Fruit fly (Drosophila melanogaster): ENCODE results near the gene CG31789.

Gene CG31789

dm6 chr2L:18621357-18622211 lies 15.9 kb downstream of the CG31789 start (continued):
- no peak for TF ChIP-seq Bgb (GFP tag; IDR thresholded peaks at IDR 0.05; ENCODE audit: partially characterized antibody)
- TF ChIP-seq CG12942 (GFP tag; optimal IDR thresholded peaks at IDR 0.05) = peak; percentile 25
- TF ChIP-seq eyg (GFP tag; optimal IDR thresholded peaks at IDR 0.05) = no peak
- no peak for TF ChIP-seq CTCF (GFP tag; optimal IDR thresholded peaks at IDR 0.05)
- TF ChIP-seq sens-2 (GFP tag; IDR thresholded peaks at IDR 0.05) = no peak
- TF ChIP-seq CG5245 (GFP tag; optimal IDR thresholded peaks at IDR 0.05) = peak; percentile 71
- no peak for TF ChIP-seq CG8765 (GFP tag; IDR thresholded peaks at IDR 0.05)
- TF ChIP-seq Atf6 (GFP tag; IDR thresholded peaks at IDR 0.05) = peak; percentile 94
- TF ChIP-seq CG17568 (GFP tag; optimal IDR thresholded peaks at IDR 0.05) = peak; percentile 20
- peak; percentile 77 for TF ChIP-seq CG10267 (tag; optimal IDR thresholded peaks at IDR 0.05)
- TF ChIP-seq phol (tag; optimal IDR thresholded peaks at IDR 0.05) = peak; percentile 82
- TF ChIP-seq tup (GFP tag; optimal IDR thresholded peaks at IDR 0.05) = no peak
- TF ChIP-seq Spps (tag; optimal IDR thresholded peaks at IDR 0.05) = peak; percentile 69
- peak; percentile 64 for TF ChIP-seq gcm2 (GFP tag; optimal IDR thresholded peaks at IDR 0.05)
- TF ChIP-seq lov (optimal IDR thresholded peaks at IDR 0.05) = no peak
- no peak for TF ChIP-seq lov (GFP tag; IDR thresholded peaks at IDR 0.05)
- no peak for TF ChIP-seq gro (GFP tag; optimal IDR thresholded peaks at IDR 0.05)
- TF ChIP-seq dmrt99B (tag; optimal IDR thresholded peaks at IDR 0.05) = peak; percentile 86
- TF ChIP-seq jumu (GFP tag; optimal IDR thresholded peaks at IDR 0.05) = no peak
- TF ChIP-seq CG15696 (tag; optimal IDR thresholded peaks at IDR 0.05) = peak; percentile 63
- TF ChIP-seq CG18262 (tag; optimal IDR thresholded peaks at IDR 0.05) = peak; percentile 86
- peak; percentile 81 for TF ChIP-seq CG11504 (tag; optimal IDR thresholded peaks at IDR 0.05)
- peak; percentile 69 for TF ChIP-seq gsb-n (tag; optimal IDR thresholded peaks at IDR 0.05)
- peak; percentile 8 for TF ChIP-seq Mad (GFP tag; optimal IDR thresholded peaks at IDR 0.05)
- TF ChIP-seq dan (GFP tag; IDR thresholded peaks at IDR 0.05) = no peak
- TF ChIP-seq crp (GFP tag; optimal IDR thresholded peaks at IDR 0.05) = peak in 1 of 2 experiments; percentile 5
- peak; percentile 1 for TF ChIP-seq CG4328 (GFP tag; optimal IDR thresholded peaks at IDR 0.05)
- TF ChIP-seq pita (GFP tag; optimal IDR thresholded peaks at IDR 0.05) = no peak
- peak; percentile 20 for TF ChIP-seq CG2202 (tag; optimal IDR thresholded peaks at IDR 0.05)
- TF ChIP-seq hth (optimal IDR thresholded peaks at IDR 0.05) = no peak
- peak; percentile 80 for TF ChIP-seq sug (tag; optimal IDR thresholded peaks at IDR 0.05)
- TF ChIP-seq CG9609 (GFP tag; optimal IDR thresholded peaks at IDR 0.05) = peak; percentile 24
- TF ChIP-seq CG11695 (GFP tag; IDR thresholded peaks at IDR 0.05) = peak; percentile 77
- peak; percentile 51 to 55 for TF ChIP-seq chif (GFP tag; optimal IDR thresholded peaks at IDR 0.05)
- TF ChIP-seq Dp (GFP tag; optimal IDR thresholded peaks at IDR 0.05) = no peak
- peak; percentile 69 for TF ChIP-seq B-H1 (GFP tag; IDR thresholded peaks at IDR 0.05)
- peak; percentile 42 for TF ChIP-seq ssp (GFP tag; IDR thresholded peaks at IDR 0.05)
- no peak for TF ChIP-seq bbx (GFP tag; IDR thresholded peaks at IDR 0.05; ENCODE audit: partially characterized antibody)
- peak; percentile 74 for TF ChIP-seq zf30C (GFP tag; optimal IDR thresholded peaks at IDR 0.05)
- no peak for TF ChIP-seq abd-A (tag; optimal IDR thresholded peaks at IDR 0.05)
- TF ChIP-seq CG3407 (GFP tag; optimal IDR thresholded peaks at IDR 0.05) = peak; percentile 52
- TF ChIP-seq CG17361 (GFP tag; IDR thresholded peaks at IDR 0.05) = peak; percentile 89
- TF ChIP-seq ab (GFP tag; optimal IDR thresholded peaks at IDR 0.05) = no peak
- TF ChIP-seq CG13296 (GFP tag; optimal IDR thresholded peaks at IDR 0.05) = peak; percentile 83
- no peak for TF ChIP-seq CG4707 (GFP tag; optimal IDR thresholded peaks at IDR 0.05)
- TF ChIP-seq jigr1 (GFP tag; IDR thresholded peaks at IDR 0.05) = no peak
- TF ChIP-seq CG10274 (GFP tag; optimal IDR thresholded peaks at IDR 0.05) = peak; percentile 32
- peak; percentile 66 for TF ChIP-seq dmrt11E (tag; optimal IDR thresholded peaks at IDR 0.05)
- TF ChIP-seq CG9727 (GFP tag; optimal IDR thresholded peaks at IDR 0.05) = peak; percentile 86
- TF ChIP-seq CG12769 (tag; optimal IDR thresholded peaks at IDR 0.05) = peak; percentile 44
